Worm (Caenorhabditis elegans) whole organism, L1 larva: ENCODE results near the gene cyp-34A6.
A peak's percentile ranks its signal among the peaks of the same experiment; 100 is the strongest.

Experiments
- Y116A8C.19 ChIP-seq: sonication (generic microtip); optimal IDR thresholded peaks from 2 replicates; lab custom pipeline; 2016; ENCODE audit warnings: missing compliant biosample characterization, missing genetic modification characterization, borderline replicate concordance
- alr-1 ChIP-seq: fragments of 200-800 bp; sonication (Bioruptor generic); optimal IDR thresholded peaks from 2 replicates; lab custom pipeline; 2018; ENCODE audit warnings: borderline replicate concordance, mild to moderate bottlenecking, missing genetic modification characterization, missing compliant biosample characterization
- aly-2 ChIP-seq: fragments of 150-350 bp; optimal IDR thresholded peaks from 2 replicates; lab custom pipeline; 2014; ENCODE audit warnings: missing biosample characterization, missing genetic modification characterization
- ama-1 ChIP-seq: fragments of 150-350 bp; optimal IDR thresholded peaks from 2 replicates; lab custom pipeline; 2014
- ceh-82 ChIP-seq, 3 experiments: fragments of 150-350 bp in 1 of 3; sonication (generic microtip) in 2 of 3; optimal IDR thresholded peaks; 2 replicates each; lab custom pipeline; 2014 to 2017; ENCODE audit warnings: missing biosample characterization in 3 of 3, missing genetic modification characterization in 3 of 3
- ceh-88 ChIP-seq: fragments of 200-800 bp; sonication (Bioruptor generic); IDR thresholded peaks from 2 replicates; pipeline ENCODE4 v1.3.6; 2022; ENCODE audit warnings: missing genetic modification characterization, missing compliant biosample characterization
- dsc-1 ChIP-seq: sonication (generic microtip); optimal IDR thresholded peaks from 2 replicates; lab custom pipeline; 2016; ENCODE audit warnings: mild to moderate bottlenecking, missing genetic modification characterization, missing compliant biosample characterization
- efl-1 ChIP-seq, 4 experiments: fragments of 150-350 bp; optimal IDR thresholded peaks in 3 of 4; peaks in 1 of 4; 1 replicate in 1 of 4; 2 replicates in 3 of 4; lab custom pipeline; 2014; ENCODE audit warnings: missing biosample characterization in 2 of 4, missing genetic modification characterization in 2 of 4, missing genetic modification reagents in 2 of 4
- efl-3 ChIP-seq: fragments of 200-800 bp; sonication (Bioruptor generic); optimal IDR thresholded peaks from 2 replicates; lab custom pipeline; 2018; ENCODE audit warnings: mild to moderate bottlenecking, missing genetic modification characterization, missing compliant biosample characterization
- elt-2 ChIP-seq: sonication (generic microtip); optimal IDR thresholded peaks from 2 replicates; lab custom pipeline; 2016; ENCODE audit warnings: missing genetic modification characterization, mild to moderate bottlenecking, inconsistent platforms, missing compliant biosample characterization, missing genetic modification reagents
- fkh-10 ChIP-seq: sonication (generic microtip); optimal IDR thresholded peaks from 2 replicates; lab custom pipeline; 2017; ENCODE audit warnings: missing biosample characterization, missing genetic modification reagents, missing genetic modification characterization
- fkh-8 ChIP-seq: sonication (generic microtip); optimal IDR thresholded peaks from 2 replicates; lab custom pipeline; 2016; ENCODE audit warnings: mild to moderate bottlenecking, missing genetic modification characterization, missing compliant biosample characterization
- fos-1 ChIP-seq: fragments of 150-350 bp; optimal IDR thresholded peaks from 2 replicates; lab custom pipeline; 2014; ENCODE audit warnings: missing biosample characterization, missing genetic modification characterization
- grh-1 ChIP-seq: fragments of 200-800 bp; sonication (Bioruptor generic); IDR thresholded peaks from 2 replicates; pipeline ENCODE4 v1.3.6; 2022; ENCODE audit warnings: missing genetic modification reagents, missing genetic modification characterization, missing compliant biosample characterization
- hlh-17 ChIP-seq: fragments of 200-800 bp; sonication (Bioruptor generic); optimal IDR thresholded peaks from 2 replicates; lab custom pipeline; 2018; ENCODE audit warnings: missing genetic modification characterization, mild to moderate bottlenecking, missing compliant biosample characterization, moderate library complexity, borderline replicate concordance
- hlh-4 ChIP-seq: sonication (generic microtip); optimal IDR thresholded peaks from 2 replicates; lab custom pipeline; 2016; ENCODE audit warnings: mild to moderate bottlenecking, missing genetic modification characterization, missing compliant biosample characterization
- irx-1 ChIP-seq: sonication (generic microtip); optimal IDR thresholded peaks from 2 replicates; lab custom pipeline; 2016; ENCODE audit warnings: missing genetic modification characterization, missing compliant biosample characterization
- lin-14 ChIP-seq: fragments of 200-800 bp; sonication (Bioruptor generic); optimal IDR thresholded peaks from 2 replicates; lab custom pipeline; 2018; ENCODE audit warnings: mild to moderate bottlenecking, missing genetic modification characterization, moderate library complexity, missing compliant biosample characterization
- lin-15B ChIP-seq: fragments of 150-350 bp; sonication (generic microtip); optimal IDR thresholded peaks from 3 replicates; lab custom pipeline; 2014; ENCODE audit warnings: missing biosample characterization, missing genetic modification characterization
- lin-35 ChIP-seq, 2 experiments: fragments of 150-350 bp; optimal IDR thresholded peaks; 2 replicates each; lab custom pipeline; 2014; ENCODE audit warnings: missing biosample characterization in 2 of 2, missing genetic modification characterization in 2 of 2, missing genetic modification reagents in 2 of 2
- lin-39 ChIP-seq: fragments of 150-350 bp; optimal IDR thresholded peaks from 2 replicates; lab custom pipeline; 2014; ENCODE audit warnings: missing biosample characterization, missing genetic modification reagents, missing genetic modification characterization
- lir-3 ChIP-seq: sonication (generic microtip); optimal IDR thresholded peaks from 2 replicates; lab custom pipeline; 2016; ENCODE audit warnings: mild to moderate bottlenecking, missing genetic modification characterization, moderate library complexity, missing compliant biosample characterization; ENCODE audit not compliant: poor library complexity
- lsy-2 ChIP-seq, 2 experiments: fragments of 150-350 bp; optimal IDR thresholded peaks; 2 replicates each; lab custom pipeline; 2014; ENCODE audit warnings: missing biosample characterization in 2 of 2, missing genetic modification characterization in 2 of 2
- mab-9 ChIP-seq: fragments of 200-800 bp; sonication (Bioruptor generic); IDR thresholded peaks from 2 replicates; pipeline ENCODE4 v1.3.6; 2022; ENCODE audit warnings: missing genetic modification reagents, missing genetic modification characterization, missing compliant biosample characterization
- mdl-1 ChIP-seq, 2 experiments: fragments of 150-350 bp; optimal IDR thresholded peaks; 2 replicates each; lab custom pipeline; 2014 to 2017; ENCODE audit warnings: missing biosample characterization in 2 of 2, missing genetic modification characterization in 2 of 2, inconsistent platforms in 1 of 2
- mep-1 ChIP-seq: fragments of 150-350 bp; optimal IDR thresholded peaks from 2 replicates; lab custom pipeline; 2014; ENCODE audit warnings: missing biosample characterization, missing genetic modification characterization
- nhr-12 ChIP-seq: sonication (generic microtip); optimal IDR thresholded peaks from 2 replicates; lab custom pipeline; 2017; ENCODE audit warnings: missing biosample characterization, missing genetic modification characterization
- nhr-20 ChIP-seq: sonication (generic microtip); optimal IDR thresholded peaks from 2 replicates; lab custom pipeline; 2016; ENCODE audit warnings: mild to moderate bottlenecking, missing genetic modification characterization, missing compliant biosample characterization
- nhr-90 ChIP-seq: sonication (generic microtip); optimal IDR thresholded peaks from 2 replicates; lab custom pipeline; 2016; ENCODE audit warnings: mild to moderate bottlenecking, missing genetic modification characterization, missing compliant biosample characterization; ENCODE audit not compliant: poor library complexity
- sptf-1 ChIP-seq: fragments of 150-350 bp; optimal IDR thresholded peaks from 2 replicates; lab custom pipeline; 2014; ENCODE audit warnings: missing biosample characterization, missing genetic modification characterization
- sup-37 ChIP-seq: fragments of 200-800 bp; sonication (Bioruptor generic); optimal IDR thresholded peaks from 2 replicates; lab custom pipeline; 2018; ENCODE audit warnings: mild to moderate bottlenecking, missing genetic modification characterization, missing compliant biosample characterization
- tlp-1 ChIP-seq: fragments of 150-350 bp; optimal IDR thresholded peaks from 2 replicates; lab custom pipeline; 2014; ENCODE audit warnings: missing biosample characterization, missing genetic modification characterization
- unc-62 ChIP-seq: fragments of 150-350 bp; optimal IDR thresholded peaks from 2 replicates; lab custom pipeline; 2014; ENCODE audit warnings: missing biosample characterization, missing genetic modification reagents, missing genetic modification characterization
- zip-4 ChIP-seq: fragments of 200-800 bp; sonication (Bioruptor generic); optimal IDR thresholded peaks from 2 replicates; lab custom pipeline; 2018; ENCODE audit warnings: mild to moderate bottlenecking, missing genetic modification characterization, moderate library complexity, missing compliant biosample characterization
- ztf-11 ChIP-seq, 2 experiments: sonication (generic microtip); optimal IDR thresholded peaks; 2 replicates each; lab custom pipeline; 2016 to 2017; ENCODE audit warnings: missing genetic modification characterization in 2 of 2, missing biosample characterization in 1 of 2, missing compliant biosample characterization in 1 of 2
- ztf-4 ChIP-seq: fragments of 150-350 bp; optimal IDR thresholded peaks from 2 replicates; lab custom pipeline; 2014; ENCODE audit warnings: missing biosample characterization, missing genetic modification characterization

The cyp-34A6 gene

ce11 chrV:3927522-3927921 lies 33.6 kb downstream of the cyp-34A6 start:
- TF ChIP-seq fkh-8 (tag; lab: Kevin White, UChicago) (no peak), lin-14 (no peak), lsy-2 (tag; optimal IDR thresholded peaks at IDR 0.05; lab: Kevin White, UChicago) (no peak), sptf-1 (tag; lab: Kevin White, UChicago) (no peak), mdl-1 (tag; optimal IDR thresholded peaks at IDR 0.05; lab: Kevin White, UChicago) (no peak), grh-1 (GFP tag; lab: Robert Waterston, UW) (no peak), lin-15B (tag; lab: Kevin White, UChicago) (no peak), lir-3 (tag; lab: Kevin White, UChicago) (no peak), aly-2 (tag; lab: Kevin White, UChicago) (no peak), efl-1 (optimal IDR thresholded peaks at IDR 0.05; lab: Kevin White, UChicago) (no peak), efl-1 (GFP tag; optimal IDR thresholded peaks at IDR 0.05 in 1 of 2; lab: Kevin White, UChicago) (no peak), alr-1 (tag; lab: Kevin White, UChicago) (no peak), ama-1 (lab: Kevin White, UChicago) (no peak)

DNA sequence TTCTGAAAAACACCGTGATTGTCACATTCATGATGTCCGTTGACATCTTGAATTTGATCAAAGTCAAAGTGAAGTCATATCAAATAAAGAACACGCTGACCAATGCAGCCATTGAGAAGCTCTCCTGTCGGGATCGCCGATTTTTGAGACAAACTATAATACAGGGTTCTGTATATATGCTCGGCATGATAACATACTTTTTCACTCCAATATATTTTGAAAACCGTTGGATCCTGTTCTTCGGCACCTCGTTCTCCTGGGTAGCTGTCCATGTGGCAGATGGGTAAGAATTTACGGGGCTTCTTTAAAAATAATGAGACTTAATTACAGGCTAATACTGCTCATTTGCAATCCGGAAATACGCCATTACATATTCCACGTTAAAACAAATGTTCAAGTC lies 38.6 kb downstream of the cyp-34A6 start:
- no peak for TF ChIP-seq alr-1 (tag; lab: Kevin White, UChicago)
- TF ChIP-seq irx-1 (tag; lab: Kevin White, UChicago) = no peak
- TF ChIP-seq nhr-90 (tag; lab: Kevin White, UChicago) = no peak
- no peak for TF ChIP-seq hlh-17 (GFP tag; lab: Kevin White, UChicago)
- TF ChIP-seq nhr-20 = no peak
- no peak for TF ChIP-seq sup-37 (GFP tag; lab: Kevin White, UChicago)
- no peak for TF ChIP-seq mep-1
- TF ChIP-seq ceh-82 (tag; optimal IDR thresholded peaks at IDR 0.05; lab: Kevin White, UChicago) = no peak
- no peak for TF ChIP-seq ceh-88 (GFP tag; lab: Robert Waterston, UW)
- no peak for TF ChIP-seq aly-2 (tag; lab: Kevin White, UChicago)
- TF ChIP-seq elt-2 (tag; lab: Kevin White, UChicago) = no peak
- TF ChIP-seq mab-9 (GFP tag; lab: Robert Waterston, UW) = no peak
- TF ChIP-seq ztf-4 = no peak
- no peak for TF ChIP-seq nhr-12
- no peak for TF ChIP-seq ztf-11 (tag; optimal IDR thresholded peaks at IDR 0.05; lab: Kevin White, UChicago)
- TF ChIP-seq lin-35 (GFP tag; optimal IDR thresholded peaks at IDR 0.05; lab: Kevin White, UChicago) = no peak
- TF ChIP-seq lin-39 (tag; lab: Kevin White, UChicago) = no peak
- no peak for TF ChIP-seq efl-3
- TF ChIP-seq fkh-10 (GFP tag; lab: Kevin White, UChicago) = no peak

DNA sequence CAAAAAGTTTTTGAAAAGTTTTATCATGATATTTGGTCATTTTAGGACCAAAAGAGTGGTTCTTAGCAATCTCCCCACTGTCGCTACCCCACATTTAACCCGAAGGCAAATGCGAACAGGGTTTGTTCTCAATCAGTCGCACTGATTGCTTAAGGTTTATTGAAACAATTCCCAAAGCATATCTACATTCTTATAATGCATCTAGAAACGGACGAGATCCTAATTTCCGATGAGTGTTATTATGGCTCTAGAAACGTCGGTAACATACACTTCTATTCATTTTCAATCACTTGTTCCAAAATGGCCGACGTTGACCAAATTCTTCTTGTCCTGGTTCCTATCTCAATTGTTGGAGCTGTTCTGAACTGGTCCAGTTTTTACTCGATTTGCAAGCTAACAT lies 39.5 kb downstream of the cyp-34A6 start, which contains the start of gene srx-65:
TSS of gene srx-65 (plus strand) at position 301 of the 400 bp plus-strand sequence.
- TF ChIP-seq zip-4 (GFP tag; lab: Kevin White, UChicago) = no peak
- no peak for TF ChIP-seq tlp-1 (tag; lab: Kevin White, UChicago)
- TF ChIP-seq efl-1 (optimal IDR thresholded peaks at IDR 0.05; lab: Kevin White, UChicago) = no peak
- peak in 1 of 2 experiments; percentile 36 for TF ChIP-seq efl-1 (GFP tag; optimal IDR thresholded peaks at IDR 0.05 in 1 of 2; lab: Kevin White, UChicago)
- no peak for TF ChIP-seq fos-1 (tag; lab: Kevin White, UChicago)

DNA sequence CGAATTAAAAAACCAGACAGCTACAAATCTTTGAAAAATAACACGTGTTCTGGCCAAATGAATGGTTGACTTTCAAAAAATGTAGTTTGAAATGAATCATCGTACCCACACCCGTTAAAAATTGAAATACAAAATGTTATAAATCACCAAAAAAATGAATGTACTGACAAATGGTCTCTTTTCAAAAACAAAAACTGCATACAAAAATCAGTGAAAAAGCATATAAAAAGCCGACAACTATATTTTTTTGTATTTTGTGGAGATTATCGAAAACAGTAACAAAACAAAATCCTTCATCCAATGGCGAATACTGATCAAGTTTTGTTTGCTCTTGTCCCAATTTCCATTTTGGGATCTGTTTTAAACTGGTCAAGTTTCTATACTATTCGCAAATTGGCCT lies 41.8 kb downstream of the cyp-34A6 start, which contains the start of gene srx-66:
TSS of gene srx-66 (plus strand) at position 301 of the 400 bp plus-strand sequence.
- TF ChIP-seq lsy-2 (tag; optimal IDR thresholded peaks at IDR 0.05; lab: Kevin White, UChicago) (no peak), hlh-4 (no peak), dsc-1 (tag; lab: Kevin White, UChicago) (no peak), unc-62 (GFP tag; lab: Kevin White, UChicago) (no peak), Y116A8C.19 (tag; lab: Kevin White, UChicago) (no peak)
- TF ChIP-seq, all 84 proteins: peak for 0
